Worm (Caenorhabditis elegans) whole organism, L4/young adult: ENCODE data around the gene F08D12.7.

Experiments used
- W03F9.2 ChIP-seq: fragments of 150-350 bp; optimal IDR thresholded peaks from 2 replicates; lab custom pipeline; 2014; ENCODE audit warnings: missing biosample characterization, missing genetic modification characterization
- dao-5 ChIP-seq: sonication (generic microtip); optimal IDR thresholded peaks from 2 replicates; lab custom pipeline; 2016; ENCODE audit warnings: missing genotype, missing genetic modification characterization, moderate library complexity, missing compliant biosample characterization
- him-1 ChIP-seq: sonication (generic microtip); optimal IDR thresholded peaks from 2 replicates; lab custom pipeline; 2016; ENCODE audit warnings: missing genotype, missing genetic modification reagents, missing genetic modification characterization, missing compliant biosample characterization

DNA sequence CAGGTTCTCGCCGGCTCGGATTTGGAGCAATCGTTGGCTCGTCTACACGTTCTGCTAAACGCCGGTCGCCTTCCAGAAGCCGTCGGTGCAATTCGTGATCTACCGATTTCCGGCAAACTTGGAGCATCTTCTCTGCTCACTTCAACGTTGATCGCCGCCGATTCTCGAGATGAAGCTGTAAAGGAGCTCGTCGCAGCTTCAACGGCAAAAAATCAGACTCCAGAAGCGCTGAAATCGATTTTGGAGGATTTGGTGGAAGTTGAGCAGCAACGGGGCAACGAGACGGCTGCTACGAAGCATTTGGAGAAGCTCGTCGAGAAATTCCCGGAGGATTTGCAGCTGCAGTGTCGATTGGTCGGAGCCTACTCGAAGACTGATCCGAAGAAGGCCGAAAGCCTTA lies 22.8 kb upstream of the F08D12.7 start:
- TF ChIP-seq him-1 (tag; lab: Kevin White, UChicago) (no peak), W03F9.2 (tag; lab: Kevin White, UChicago) (no peak), dao-5 (tag; lab: Kevin White, UChicago) (no peak)
